Fruit fly (Drosophila melanogaster) whole organism, prepupa: ENCODE data around the gene CG10147.

Experiments
- CG10631 ChIP-seq: fragments of 200-800 bp; sonication (Bioruptor generic); optimal IDR thresholded peaks from 2 replicates; lab custom pipeline; 2016; ENCODE audit warnings: missing biosample characterization, missing genetic modification characterization
- CG10669 ChIP-seq: fragments of 200-800 bp; sonication (Bioruptor generic); optimal IDR thresholded peaks from 3 replicates; lab custom pipeline; 2018; ENCODE audit warnings: missing biosample characterization, mild to moderate bottlenecking, missing genetic modification characterization, moderate library complexity
- CG11294 ChIP-seq: fragments of 200-800 bp; sonication (Bioruptor generic); IDR thresholded peaks from 2 replicates; pipeline ENCODE4 v1.3.6; 2022; ENCODE audit warnings: missing biosample characterization, missing genetic modification characterization
- CG15336 ChIP-seq: fragments of 200-800 bp; sonication (Bioruptor generic); IDR thresholded peaks from 2 replicates; pipeline ENCODE4 v1.3.6; 2022; ENCODE audit warnings: missing biosample characterization, missing genetic modification characterization
- CG1621 ChIP-seq: fragments of 200-800 bp; sonication (Bioruptor generic); optimal IDR thresholded peaks from 3 replicates; lab custom pipeline; 2018; ENCODE audit warnings: missing biosample characterization, mild to moderate bottlenecking, missing genetic modification characterization
- CG16779 ChIP-seq: fragments of 200-800 bp; sonication (Bioruptor generic); optimal IDR thresholded peaks from 3 replicates; lab custom pipeline; 2017; ENCODE audit warnings: missing biosample characterization, mild to moderate bottlenecking, missing genetic modification characterization
- CG3032 ChIP-seq: fragments of 200-800 bp; optimal IDR thresholded peaks from 2 replicates; lab custom pipeline; 2019; ENCODE audit warnings: missing biosample characterization, mild to moderate bottlenecking, missing genetic modification characterization, moderate library complexity
- CG31627 ChIP-seq: fragments of 200-800 bp; sonication (Bioruptor generic); optimal IDR thresholded peaks from 3 replicates; lab custom pipeline; 2016; ENCODE audit warnings: missing biosample characterization, missing genetic modification characterization
- CG32006 ChIP-seq: fragments of 200-800 bp; sonication (Bioruptor generic); optimal IDR thresholded peaks from 3 replicates; lab custom pipeline; 2017; ENCODE audit warnings: missing biosample characterization, mild to moderate bottlenecking, missing genetic modification characterization
- CG34406 ChIP-seq: fragments of 200-800 bp; sonication (Bioruptor generic); optimal IDR thresholded peaks from 3 replicates; lab custom pipeline; 2016; ENCODE audit warnings: missing biosample characterization, missing genetic modification characterization
- CG4318 ChIP-seq: fragments of 200-800 bp; sonication (Bioruptor generic); optimal IDR thresholded peaks from 3 replicates; lab custom pipeline; 2017; ENCODE audit warnings: missing biosample characterization, mild to moderate bottlenecking, missing genetic modification characterization
- CG6163 ChIP-seq: fragments of 200-800 bp; sonication (Bioruptor generic); IDR thresholded peaks from 3 replicates; pipeline ENCODE4 v1.3.6; 2022; ENCODE audit warnings: missing biosample characterization, missing genetic modification characterization
- CG6276 ChIP-seq: fragments of 200-800 bp; sonication (Bioruptor generic); optimal IDR thresholded peaks from 2 replicates; lab custom pipeline; 2017; ENCODE audit warnings: missing biosample characterization, mild to moderate bottlenecking, missing genetic modification characterization
- CG6792 ChIP-seq: fragments of 200-800 bp; sonication (Bioruptor generic); optimal IDR thresholded peaks from 3 replicates; lab custom pipeline; 2016; ENCODE audit warnings: missing biosample characterization, missing genetic modification characterization
- CG6808 ChIP-seq: fragments of 200-800 bp; sonication (Bioruptor generic); optimal IDR thresholded peaks from 3 replicates; lab custom pipeline; 2017; ENCODE audit warnings: missing biosample characterization, missing genetic modification characterization, mild to moderate bottlenecking, moderate library complexity, missing genetic modification reagents
- CG8119 ChIP-seq: fragments of 200-800 bp; sonication (Bioruptor generic); IDR thresholded peaks from 3 replicates; pipeline ENCODE4 v1.3.6; 2022; ENCODE audit warnings: missing biosample characterization, missing genetic modification characterization
- CG8319 ChIP-seq: fragments of 200-800 bp; sonication (Bioruptor generic); optimal IDR thresholded peaks from 3 replicates; lab custom pipeline; 2016; ENCODE audit warnings: missing biosample characterization, missing genetic modification characterization
- CG8632 ChIP-seq: fragments of 200-800 bp; sonication (Bioruptor generic); optimal IDR thresholded peaks from 3 replicates; lab custom pipeline; 2016; ENCODE audit warnings: missing biosample characterization, missing genetic modification characterization
- Eip78C ChIP-seq: fragments of 200-800 bp; sonication (Bioruptor generic); peaks from one replicate; lab custom pipeline; 2016; ENCODE audit warnings: missing biosample characterization, missing genetic modification characterization
- Ets96B ChIP-seq: fragments of 200-800 bp; optimal IDR thresholded peaks from 2 replicates; lab custom pipeline; 2019; ENCODE audit warnings: missing biosample characterization, mild to moderate bottlenecking, missing genetic modification characterization, moderate library complexity
- Gug ChIP-seq: fragments of 200-800 bp; sonication (Bioruptor generic); IDR thresholded peaks from 2 replicates; pipeline ENCODE4 v1.3.6; 2022; ENCODE audit warnings: missing biosample characterization, missing genetic modification characterization
- Hr38 ChIP-seq: sonication (Bioruptor generic); optimal IDR thresholded peaks from 2 replicates; lab custom pipeline; 2016; ENCODE audit warnings: missing biosample characterization, missing genetic modification characterization
- Hr4 ChIP-seq: fragments of 200-800 bp; sonication (Bioruptor generic); optimal IDR thresholded peaks from 3 replicates; lab custom pipeline; 2016; ENCODE audit warnings: missing biosample characterization, missing genetic modification characterization
- Lpt ChIP-seq: fragments of 200-800 bp; sonication (Bioruptor generic); optimal IDR thresholded peaks from 3 replicates; lab custom pipeline; 2016; ENCODE audit warnings: missing biosample characterization, missing genetic modification characterization
- Met ChIP-seq: fragments of 200-800 bp; sonication (Bioruptor generic); optimal IDR thresholded peaks from 3 replicates; lab custom pipeline; 2016; ENCODE audit warnings: missing biosample characterization, missing genetic modification characterization
- OdsH ChIP-seq: fragments of 200-800 bp; sonication (Bioruptor generic); optimal IDR thresholded peaks from 3 replicates; lab custom pipeline; 2016; ENCODE audit warnings: missing biosample characterization, missing genetic modification characterization
- Smox ChIP-seq: fragments of 200-800 bp; sonication (Bioruptor generic); optimal IDR thresholded peaks from 3 replicates; lab custom pipeline; 2016; ENCODE audit warnings: missing biosample characterization, missing genetic modification characterization
- Sox102F ChIP-seq: fragments of 200-800 bp; sonication (Bioruptor generic); optimal IDR thresholded peaks from 2 replicates; lab custom pipeline; 2016; ENCODE audit warnings: missing biosample characterization, mild to moderate bottlenecking, missing genetic modification characterization
- Sox15 ChIP-seq: fragments of 200-800 bp; sonication (Bioruptor generic); optimal IDR thresholded peaks from 3 replicates; lab custom pipeline; 2016; ENCODE audit warnings: missing biosample characterization, missing genetic modification characterization
- achi ChIP-seq: fragments of 200-800 bp; sonication (Bioruptor generic); optimal IDR thresholded peaks from 3 replicates; lab custom pipeline; 2016; ENCODE audit warnings: missing biosample characterization, missing genetic modification characterization
- acj6 ChIP-seq: fragments of 200-800 bp; sonication (Bioruptor generic); optimal IDR thresholded peaks from 3 replicates; lab custom pipeline; 2016; ENCODE audit warnings: missing biosample characterization, missing genetic modification characterization
- cyc ChIP-seq: fragments of 200-800 bp; sonication (Bioruptor generic); optimal IDR thresholded peaks from 3 replicates; lab custom pipeline; 2016; ENCODE audit warnings: missing biosample characterization, missing genetic modification characterization
- dsx ChIP-seq: fragments of 200-800 bp; optimal IDR thresholded peaks from 3 replicates; lab custom pipeline; 2019; ENCODE audit warnings: missing biosample characterization, mild to moderate bottlenecking, missing genetic modification characterization, moderate library complexity; ENCODE audit not compliant: poor library complexity, severe bottlenecking
- eg ChIP-seq: fragments of 200-800 bp; sonication (Bioruptor generic); IDR thresholded peaks from 3 replicates; pipeline ENCODE4 v1.3.6; 2022; ENCODE audit warnings: missing biosample characterization, missing genetic modification characterization
- fd59A ChIP-seq: fragments of 200-800 bp; sonication (Bioruptor generic); optimal IDR thresholded peaks from 2 replicates; lab custom pipeline; 2017; ENCODE audit warnings: missing biosample characterization, mild to moderate bottlenecking, missing genetic modification characterization, missing genetic modification reagents
- fkh ChIP-seq: fragments of 200-800 bp; sonication (Bioruptor generic); optimal IDR thresholded peaks from 3 replicates; lab custom pipeline; 2017; ENCODE audit warnings: missing biosample characterization, mild to moderate bottlenecking, missing genetic modification characterization, moderate library complexity
- lz ChIP-seq: fragments of 200-800 bp; sonication (Bioruptor generic); optimal IDR thresholded peaks from 3 replicates; lab custom pipeline; 2016; ENCODE audit warnings: missing biosample characterization, missing genetic modification characterization
- pdm3 ChIP-seq: fragments of 200-800 bp; sonication (Bioruptor generic); optimal IDR thresholded peaks from 3 replicates; lab custom pipeline; 2016; ENCODE audit warnings: missing biosample characterization, missing genetic modification characterization
- salr ChIP-seq, 2 experiments: fragments of 200-800 bp; sonication (Bioruptor generic); optimal IDR thresholded peaks; 3 replicates each; lab custom pipeline; 2016 to 2018; ENCODE audit warnings: missing biosample characterization in 2 of 2, missing genetic modification characterization in 2 of 2, mild to moderate bottlenecking in 1 of 2
- svp ChIP-seq: fragments of 200-800 bp; sonication (Bioruptor generic); peaks from one replicate; lab custom pipeline; 2016; ENCODE audit warnings: missing biosample characterization, missing genetic modification characterization
- topi ChIP-seq: fragments of 200-800 bp; sonication (Bioruptor generic); optimal IDR thresholded peaks from 3 replicates; lab custom pipeline; 2016; ENCODE audit warnings: missing biosample characterization, missing genetic modification characterization
- vri ChIP-seq: fragments of 200-800 bp; sonication (Bioruptor generic); optimal IDR thresholded peaks from 3 replicates; lab custom pipeline; 2016; ENCODE audit warnings: missing biosample characterization, mild to moderate bottlenecking, missing genetic modification characterization

CG10147 gene

DNA sequence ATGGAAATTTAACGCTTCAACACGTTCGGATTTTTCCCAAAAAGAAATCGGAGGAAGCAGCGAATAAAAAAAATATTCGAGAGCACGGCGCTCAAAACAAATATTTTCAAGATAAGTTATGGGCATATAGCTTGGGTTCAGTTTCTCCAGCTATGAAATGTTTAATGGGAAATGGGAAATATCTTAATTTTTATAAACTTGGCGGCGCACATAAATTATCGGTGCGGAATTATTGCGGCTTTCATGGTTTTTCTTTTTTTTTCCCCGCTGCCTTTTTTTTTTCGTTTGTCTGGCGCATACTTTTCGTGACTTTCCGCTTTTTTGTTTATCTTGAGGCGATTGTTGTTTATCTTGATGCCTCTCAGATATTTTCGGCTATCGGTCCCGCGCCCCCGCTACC lies 9.8 kb upstream of the CG10147 start:
- TF ChIP-seq Smox (GFP tag; lab: Kevin White, UChicago) = no peak
- peak; percentile 11 for TF ChIP-seq CG6276 (GFP tag; lab: Kevin White, UChicago)

DNA sequence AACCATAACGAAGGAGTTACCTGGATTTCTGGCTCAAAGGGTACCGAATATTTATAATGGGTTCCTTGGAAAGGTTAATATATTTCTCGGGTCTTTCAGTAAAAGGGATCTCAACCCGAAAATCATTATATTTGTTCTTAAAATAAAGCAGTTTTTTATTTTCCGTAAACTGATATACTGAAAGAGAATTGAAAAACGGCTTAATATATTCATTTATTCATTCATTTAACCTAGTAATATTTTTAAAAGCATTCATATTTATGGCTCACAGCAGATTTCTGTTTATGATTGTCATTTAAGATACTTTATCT lies 8.7 kb upstream of the CG10147 start:
- TF ChIP-seq eg (GFP tag; lab: Robert Waterston, UW) (peak; percentile 62; the same call in 2 of the 3 replicates), CG3032 (no peak), CG8319 (no peak), CG11294 (GFP tag; lab: Robert Waterston, UW) (no peak), svp (GFP tag; lab: Kevin White, UChicago) (peak; percentile 44), CG15336 (GFP tag; lab: Robert Waterston, UW) (peak; percentile 52; the same call in 1 of the 2 replicates), CG4318 (GFP tag; lab: Kevin White, UChicago) (peak; percentile 17), CG8632 (GFP tag; lab: Kevin White, UChicago) (no peak), CG16779 (tag; lab: Kevin White, UChicago) (no peak), dsx (GFP tag; lab: Kevin White, UChicago) (no peak), CG1621 (tag; lab: Kevin White, UChicago) (no peak), acj6 (no peak), fkh (no peak), Gug (GFP tag; lab: Robert Waterston, UW) (peak; percentile 36; the same call in 1 of the 2 replicates), CG6792 (GFP tag; lab: Kevin White, UChicago) (no peak), cyc (GFP tag; lab: Kevin White, UChicago) (no peak), CG31627 (GFP tag; lab: Kevin White, UChicago) (no peak), Sox102F (GFP tag; lab: Kevin White, UChicago) (no peak), lz (no peak), vri (no peak), Met (GFP tag; lab: Kevin White, UChicago) (no peak), Lpt (no peak), Smox (GFP tag; lab: Kevin White, UChicago) (no peak), achi (GFP tag; lab: Kevin White, UChicago) (no peak), Sox15 (no peak), Hr38 (GFP tag; lab: Kevin White, UChicago) (no peak), salr (GFP tag; optimal IDR thresholded peaks at IDR 0.05; lab: Kevin White, UChicago) (no peak), Eip78C (GFP tag; lab: Kevin White, UChicago) (peak; percentile 19), CG6163 (no peak; the same call in 2 of the 3 replicates), CG6808 (GFP tag; lab: Kevin White, UChicago) (no peak), topi (GFP tag; lab: Kevin White, UChicago) (no peak), CG32006 (GFP tag; lab: Kevin White, UChicago) (peak; percentile 67), Hr4 (GFP tag; lab: Kevin White, UChicago) (peak; percentile 54), CG10631 (GFP tag; lab: Kevin White, UChicago) (peak; percentile 3), CG34406 (GFP tag; lab: Kevin White, UChicago) (no peak), CG6276 (GFP tag; lab: Kevin White, UChicago) (peak; percentile 17), pdm3 (GFP tag; lab: Kevin White, UChicago) (peak; percentile 11), Ets96B (tag; lab: Kevin White, UChicago) (no peak), CG10669 (GFP tag; lab: Kevin White, UChicago) (no peak), CG8119 (GFP tag; lab: Robert Waterston, UW) (peak; percentile 52), OdsH (GFP tag; lab: Kevin White, UChicago) (no peak), fd59A (GFP tag; lab: Kevin White, UChicago) (no peak)
